Worm (Caenorhabditis elegans) whole organism, L3 larva: ENCODE results near the gene Y45G12C.1.
"Not testable (repeated sequence)": the region's sequence is repeated elsewhere in the genome, so short reads cannot be mapped to it uniquely, and the experiment has no call there.

ENCODE experiments used
- egl-27 ChIP-seq: sonication (generic microtip); optimal IDR thresholded peaks from 4 replicates; lab custom pipeline; 2017; ENCODE audit warnings: missing biosample characterization, missing genetic modification reagents, missing genetic modification characterization
- fos-1 ChIP-seq: fragments of 150-350 bp; optimal IDR thresholded peaks from 2 replicates; lab custom pipeline; 2014; ENCODE audit warnings: missing biosample characterization, missing genetic modification characterization
- nhr-76 ChIP-seq: fragments of 150-350 bp; sonication (generic microtip); optimal IDR thresholded peaks from 5 replicates; lab custom pipeline; 2014; ENCODE audit warnings: missing biosample characterization, missing genetic modification characterization
- pha-4 ChIP-seq: fragments of 150-350 bp; optimal IDR thresholded peaks from 2 replicates; lab custom pipeline; 2014; ENCODE audit warnings: missing biosample characterization, missing genetic modification reagents, missing genetic modification characterization

DNA sequence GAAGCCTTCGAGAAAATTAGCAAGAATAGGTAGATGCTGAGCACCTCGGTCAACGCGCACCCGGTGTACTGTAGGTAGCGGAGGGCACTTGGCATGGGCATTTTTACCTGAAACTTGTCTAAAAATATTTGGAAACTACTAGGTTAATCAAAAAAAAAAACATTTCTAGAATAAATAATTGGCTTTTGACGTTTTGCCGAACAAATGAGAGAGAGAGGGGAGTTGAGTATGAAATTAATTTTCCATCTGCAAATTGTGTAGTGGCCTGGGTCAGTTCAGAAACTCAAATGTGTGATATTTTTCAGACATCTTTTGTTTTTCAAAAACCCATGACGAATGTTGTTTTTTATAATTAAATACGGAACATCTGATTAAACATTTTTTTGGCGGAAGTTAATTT is 29.2 kb upstream of the Y45G12C.1 start, which contains the start of gene Y45G12C.10:
- TF ChIP-seq nhr-76, pha-4, fos-1, egl-27 (tag; lab: Kevin White, UChicago): not testable (repeated sequence)
